Worm (Caenorhabditis elegans): Measurements from ENCODE around the gene ndab-2.

Gene ndab-2

DNA sequence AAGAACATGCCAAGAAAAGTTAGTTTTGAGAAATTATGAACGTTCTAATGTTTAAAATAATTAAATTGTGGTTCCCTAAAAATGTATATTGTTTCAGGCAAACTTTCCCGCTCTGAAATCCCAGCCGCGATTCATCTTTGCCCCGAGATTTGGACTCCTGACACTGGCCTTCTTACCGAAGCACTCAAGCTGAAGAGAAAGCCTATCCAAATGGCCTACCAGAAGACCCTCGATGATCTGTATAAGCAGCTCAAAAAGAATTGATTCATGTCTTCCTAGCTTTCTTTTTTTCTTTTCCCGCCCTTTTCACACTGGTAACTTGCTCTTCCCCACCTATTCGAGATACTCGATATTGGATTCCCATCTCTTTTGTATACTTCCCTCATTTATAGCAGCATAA is 10.5 kb upstream of the ndab-2 start:
- no peak for TF ChIP-seq ceh-13 (GFP tag; optimal IDR thresholded peaks at IDR 0.05)
- TF ChIP-seq hmbx-1 (tag; optimal IDR thresholded peaks at IDR 0.05) = no peak
- TF ChIP-seq hmg-4 (GFP tag; optimal IDR thresholded peaks at IDR 0.05) = no peak
- TF ChIP-seq tra-4 (tag; optimal IDR thresholded peaks at IDR 0.05) = no peak
- no peak for TF ChIP-seq ama-1 (optimal IDR thresholded peaks at IDR 0.05)
- TF ChIP-seq sea-1 (GFP tag; conservative IDR thresholded peaks at IDR 0.05) = no peak
- no peak for TF ChIP-seq aly-1 (tag; optimal IDR thresholded peaks at IDR 0.05)
- no peak for TF ChIP-seq flt-1 (GFP tag; IDR thresholded peaks at IDR 0.05)
- TF ChIP-seq hnd-1 (tag; optimal IDR thresholded peaks at IDR 0.05) = no peak
- no peak for TF ChIP-seq ets-7 (tag; optimal IDR thresholded peaks at IDR 0.05)

DNA sequence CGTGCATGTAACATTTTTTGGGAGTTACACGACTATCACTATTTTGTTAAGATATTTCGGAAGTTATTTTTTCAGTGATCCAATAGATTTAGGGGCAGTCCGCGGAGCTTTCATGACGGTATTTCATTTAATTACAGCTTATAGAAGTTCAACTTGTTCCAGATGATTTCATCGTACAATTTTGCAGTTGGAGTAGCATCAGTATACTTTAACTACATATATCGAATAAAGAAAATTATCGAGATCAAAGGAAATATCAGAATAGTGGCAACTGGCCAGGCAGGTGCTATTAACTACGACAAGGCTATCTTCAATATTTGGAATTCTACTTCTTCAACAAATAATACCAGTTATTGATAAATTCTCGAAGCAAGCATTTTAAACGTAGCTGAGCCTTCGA is 2.1 kb upstream of the ndab-2 start:
- TF ChIP-seq F13C5.2 (tag; optimal IDR thresholded peaks at IDR 0.05) = no peak
- no peak for TF ChIP-seq tbx-11 (GFP tag; IDR thresholded peaks at IDR 0.05)
- no peak for TF ChIP-seq hnd-1 (tag; optimal IDR thresholded peaks at IDR 0.05)
- no peak for TF ChIP-seq flt-1 (GFP tag; IDR thresholded peaks at IDR 0.05)
- no peak for TF ChIP-seq ceh-13 (GFP tag; optimal IDR thresholded peaks at IDR 0.05)
- TF ChIP-seq ets-7 (tag; optimal IDR thresholded peaks at IDR 0.05) = no peak
- no peak for TF ChIP-seq hmg-4 (GFP tag; optimal IDR thresholded peaks at IDR 0.05)
- TF ChIP-seq hmbx-1 (tag; optimal IDR thresholded peaks at IDR 0.05) = no peak
- TF ChIP-seq ceh-36 (tag; optimal IDR thresholded peaks at IDR 0.05) = no peak

DNA sequence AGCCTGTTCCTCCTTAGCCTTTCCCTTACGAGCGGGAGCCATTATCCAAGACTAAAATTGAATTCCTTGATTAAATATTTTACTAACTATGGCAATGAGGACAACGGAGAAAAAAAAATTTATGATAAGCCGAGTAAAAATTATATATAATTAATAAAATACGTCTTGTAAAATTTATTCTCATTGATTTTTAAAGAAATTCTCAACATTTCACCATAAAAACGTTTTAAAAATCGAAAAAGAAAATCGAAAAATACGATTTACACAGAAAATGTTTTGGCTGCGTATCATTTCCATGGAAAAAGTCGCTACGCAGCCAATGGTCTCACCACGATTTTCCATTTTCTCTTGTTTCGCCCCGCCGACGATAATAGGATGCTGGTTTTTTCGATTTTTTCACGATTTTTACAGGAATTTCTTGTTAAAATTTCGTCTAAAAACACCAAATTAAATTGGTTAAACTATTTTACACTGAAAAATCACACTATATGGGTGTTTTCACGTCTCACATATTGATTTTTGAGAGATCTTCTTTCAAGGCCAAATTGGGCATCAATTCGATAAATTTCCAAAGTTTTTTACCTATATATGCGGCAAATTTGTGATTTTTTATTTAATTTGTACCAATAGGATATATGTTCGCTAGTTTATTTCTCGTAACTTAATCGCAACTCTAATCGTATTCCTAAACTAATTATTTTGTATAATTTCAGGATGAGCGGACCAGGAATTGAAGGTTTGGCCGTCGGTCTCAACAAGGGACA is 832 bp upstream of the ndab-2 start, which contains the start of the genes rps-14 and rpl-36:
TSS of gene rps-14 (minus strand) at position 51 of the 764 bp plus-strand sequence.
TSS of gene rpl-36 (plus strand) at position 714 of the 764 bp plus-strand sequence.
- no peak for TF ChIP-seq sea-1 (GFP tag; conservative IDR thresholded peaks at IDR 0.05)
- no peak for TF ChIP-seq tbx-37 (GFP tag; conservative IDR thresholded peaks at IDR 0.05)
- no peak for TF ChIP-seq tra-4 (tag; optimal IDR thresholded peaks at IDR 0.05)
- TF ChIP-seq hnd-1 (tag; optimal IDR thresholded peaks at IDR 0.05) = no peak
- peak; percentile 71 for TF ChIP-seq F13C5.2 (tag; optimal IDR thresholded peaks at IDR 0.05)
- no peak for TF ChIP-seq ama-1 (optimal IDR thresholded peaks at IDR 0.05)
- no peak for TF ChIP-seq scrt-1 (GFP tag; IDR thresholded peaks at IDR 0.05)

DNA sequence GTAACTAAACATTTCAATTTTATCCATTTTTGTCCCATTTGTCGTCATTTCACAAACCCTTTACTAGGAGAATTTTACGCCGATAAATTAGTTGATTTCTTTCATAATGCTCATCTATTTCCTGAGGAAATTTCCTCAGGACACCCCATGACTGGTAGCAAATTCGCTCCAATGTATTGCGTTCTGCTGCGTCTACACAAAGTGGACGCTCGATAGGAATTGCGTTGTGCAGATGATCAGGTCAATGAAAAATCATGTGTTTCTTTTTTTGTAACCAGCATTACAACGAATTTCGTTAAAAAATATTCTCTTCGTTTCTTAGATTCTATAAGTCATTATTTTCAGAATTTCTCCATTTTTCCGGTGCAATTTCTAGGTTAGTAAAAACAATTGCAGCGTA is 1.3 kb downstream of the ndab-2 start, which contains the start of gene epg-4:
TSS of gene epg-4 (plus strand) at position 346 of the 400 bp plus-strand sequence.
- TF ChIP-seq F13C5.2 (tag; optimal IDR thresholded peaks at IDR 0.05) (peak; percentile 38), hnd-1 (tag; optimal IDR thresholded peaks at IDR 0.05) (no peak)

ce11 chrIII:7184022-7184421 is 3.5 kb downstream of the ndab-2 start, which contains the start of gene yju-2:
TSS of gene yju-2 (plus strand) at chrIII:7184336.
- TF ChIP-seq ceh-36 (tag; optimal IDR thresholded peaks at IDR 0.05) (no peak), B0310.2 (tag; optimal IDR thresholded peaks at IDR 0.05) (no peak), tbx-11 (GFP tag; IDR thresholded peaks at IDR 0.05) (no peak), pes-1 (GFP tag; IDR thresholded peaks at IDR 0.05) (no peak), hmbx-1 (tag; optimal IDR thresholded peaks at IDR 0.05) (no peak), ets-7 (tag; optimal IDR thresholded peaks at IDR 0.05) (no peak), aly-1 (tag; optimal IDR thresholded peaks at IDR 0.05) (no peak), hmg-4 (GFP tag; optimal IDR thresholded peaks at IDR 0.05) (no peak), ama-1 (optimal IDR thresholded peaks at IDR 0.05) (no peak), hnd-1 (tag; optimal IDR thresholded peaks at IDR 0.05) (no peak), scrt-1 (GFP tag; IDR thresholded peaks at IDR 0.05) (no peak), sea-1 (GFP tag; conservative IDR thresholded peaks at IDR 0.05) (no peak), F13C5.2 (tag; optimal IDR thresholded peaks at IDR 0.05) (no peak), tra-4 (tag; optimal IDR thresholded peaks at IDR 0.05) (no peak), flt-1 (GFP tag; IDR thresholded peaks at IDR 0.05) (no peak), ceh-13 (GFP tag; optimal IDR thresholded peaks at IDR 0.05) (no peak), tbx-37 (GFP tag; conservative IDR thresholded peaks at IDR 0.05) (no peak)

DNA sequence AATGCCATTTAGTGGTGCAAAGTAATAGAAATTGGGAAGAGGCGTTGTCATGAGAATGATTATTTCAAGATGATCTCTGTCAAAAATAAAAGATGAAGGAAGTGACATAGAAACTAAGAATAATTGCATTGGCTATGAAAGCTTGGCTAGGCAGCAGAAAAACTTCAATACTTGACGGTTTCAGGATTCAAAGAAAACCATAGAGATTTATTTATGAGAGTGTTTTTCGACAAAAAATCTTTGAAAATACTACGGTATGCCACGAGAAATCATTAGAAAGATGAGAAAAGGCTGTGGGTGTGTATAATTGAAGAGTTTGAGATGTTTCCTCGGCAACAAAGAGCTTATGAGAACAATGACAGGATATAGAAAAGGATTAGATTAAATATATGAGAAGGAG is 4.9 kb downstream of the ndab-2 start, which contains the start of gene F37C12.14:
TSS of gene F37C12.14 (minus strand) at position 101 of the 400 bp plus-strand sequence.
- TF ChIP-seq tbx-37 (GFP tag; conservative IDR thresholded peaks at IDR 0.05) (no peak), B0310.2 (tag; optimal IDR thresholded peaks at IDR 0.05) (no peak), flt-1 (GFP tag; IDR thresholded peaks at IDR 0.05) (no peak), aly-1 (tag; optimal IDR thresholded peaks at IDR 0.05) (no peak), sea-1 (GFP tag; conservative IDR thresholded peaks at IDR 0.05) (no peak), tbx-11 (GFP tag; IDR thresholded peaks at IDR 0.05) (no peak), ceh-13 (GFP tag; optimal IDR thresholded peaks at IDR 0.05) (no peak), F13C5.2 (tag; optimal IDR thresholded peaks at IDR 0.05) (no peak)

DNA sequence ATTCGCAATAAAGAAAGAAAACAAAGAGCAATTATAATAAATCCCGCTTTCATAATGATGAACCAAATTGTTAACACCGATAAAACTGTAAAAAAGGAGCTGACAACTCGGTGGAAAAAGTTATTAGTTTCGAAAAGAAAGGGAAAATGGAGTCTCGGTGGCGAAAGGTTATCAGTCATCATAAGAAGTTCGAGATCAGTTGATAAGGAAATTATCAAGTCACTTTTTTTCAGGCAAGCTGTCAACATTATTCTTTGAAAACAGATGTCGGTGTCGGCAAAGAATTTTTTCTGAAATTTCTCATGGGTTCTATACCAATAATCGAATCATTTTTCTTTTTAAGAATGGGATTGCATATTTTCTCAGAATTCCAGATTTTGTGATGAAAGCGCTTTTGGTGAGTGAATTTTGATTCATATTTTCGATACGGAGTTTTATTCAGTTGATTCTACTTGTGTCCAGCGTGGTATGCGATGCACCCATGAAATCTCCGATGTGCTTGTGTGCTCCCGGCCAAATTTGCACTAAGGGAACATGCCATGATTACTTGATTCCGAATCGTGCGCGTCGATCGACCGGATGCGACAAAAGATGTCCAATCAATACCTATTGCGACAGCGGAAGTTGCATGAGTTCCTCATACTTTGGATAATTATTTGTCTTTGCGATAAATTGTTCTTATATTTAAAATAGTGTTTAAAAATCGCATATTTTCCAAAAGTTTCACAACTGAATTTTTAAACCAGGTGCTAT is 7.9 kb downstream of the ndab-2 start, which contains the start of the genes F37C12.21 and F37C12.10:
TSS of gene F37C12.21 (plus strand) at position 58 of the 753 bp plus-strand sequence.
TSS of gene F37C12.10 (minus strand) at position 85 of the 753 bp plus-strand sequence.
- TF ChIP-seq hnd-1 (tag; optimal IDR thresholded peaks at IDR 0.05) (no peak), flt-1 (GFP tag; IDR thresholded peaks at IDR 0.05) (no peak), sea-1 (GFP tag; conservative IDR thresholded peaks at IDR 0.05) (no peak), ceh-36 (tag; optimal IDR thresholded peaks at IDR 0.05) (no peak), ama-1 (optimal IDR thresholded peaks at IDR 0.05) (no peak), pes-1 (GFP tag; IDR thresholded peaks at IDR 0.05) (no peak), F13C5.2 (tag; optimal IDR thresholded peaks at IDR 0.05) (no peak), B0310.2 (tag; optimal IDR thresholded peaks at IDR 0.05) (no peak)

All from whole organism, early embryonic.